Worm (Caenorhabditis elegans): ENCODE data around the gene cyb-3.

Gene cyb-3

DNA sequence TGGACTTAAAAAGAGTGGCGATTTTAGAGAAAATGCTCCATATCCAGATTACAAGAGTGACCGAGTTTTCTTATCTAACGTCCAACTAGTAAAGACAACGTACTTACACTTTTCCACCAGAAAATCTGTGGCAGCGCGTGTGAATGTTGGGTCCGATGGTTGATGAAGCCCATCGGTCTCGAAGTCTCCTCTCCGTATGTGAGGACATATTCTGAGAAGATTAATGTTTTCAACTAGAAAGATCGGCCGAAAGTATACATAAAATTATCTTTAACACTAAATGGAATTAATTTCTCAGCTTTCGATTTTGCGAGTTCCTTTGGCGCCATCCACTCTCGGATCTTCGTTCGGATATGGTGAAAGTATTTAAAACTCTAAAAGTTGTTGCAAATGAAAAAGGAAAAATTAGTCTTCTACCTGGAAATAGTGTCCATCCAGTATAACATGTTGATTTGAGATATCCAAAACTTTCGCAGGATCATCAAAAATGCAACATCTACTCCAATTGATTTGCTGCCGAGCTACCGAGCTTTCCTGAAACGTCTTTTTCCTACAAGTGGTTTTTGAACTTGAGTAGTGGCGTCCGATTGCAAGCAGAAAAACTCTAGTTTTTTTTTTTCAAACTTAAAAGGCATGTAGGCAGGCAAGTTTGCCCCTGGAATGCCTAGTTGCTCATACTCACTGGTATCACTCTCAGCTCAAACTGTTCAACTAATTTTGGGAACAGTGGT lies 36.0 kb downstream of the cyb-3 start:
- no peak for TF ChIP-seq hmbx-1 (tag; optimal IDR thresholded peaks at IDR 0.05)
- TF ChIP-seq tbx-37 (GFP tag; conservative IDR thresholded peaks at IDR 0.05): no peak

ce11 chrV:15432457-15432856 lies 37.0 kb downstream of the cyb-3 start, which contains the start of gene T26H5.8:
Gene T26H5.8 (minus strand): TSS chrV:15432726.
- TF ChIP-seq hmbx-1 (tag; optimal IDR thresholded peaks at IDR 0.05): no peak
- no peak for TF ChIP-seq ceh-36 (tag; optimal IDR thresholded peaks at IDR 0.05)
- no peak for TF ChIP-seq tbx-11 (GFP tag; IDR thresholded peaks at IDR 0.05)
- TF ChIP-seq ets-7 (tag; optimal IDR thresholded peaks at IDR 0.05): no peak
- no peak for TF ChIP-seq sea-1 (GFP tag; conservative IDR thresholded peaks at IDR 0.05)
- no peak for TF ChIP-seq aly-1 (tag; optimal IDR thresholded peaks at IDR 0.05)
- TF ChIP-seq tbx-37 (GFP tag; conservative IDR thresholded peaks at IDR 0.05): no peak
- no peak for TF ChIP-seq hmg-4 (GFP tag; optimal IDR thresholded peaks at IDR 0.05)
- TF ChIP-seq flt-1 (GFP tag; IDR thresholded peaks at IDR 0.05): no peak
- no peak for TF ChIP-seq ceh-13 (GFP tag; optimal IDR thresholded peaks at IDR 0.05)
- no peak for TF ChIP-seq F13C5.2 (tag; optimal IDR thresholded peaks at IDR 0.05)
- no peak for TF ChIP-seq B0310.2 (tag; optimal IDR thresholded peaks at IDR 0.05)
- no peak for TF ChIP-seq hnd-1 (tag; optimal IDR thresholded peaks at IDR 0.05)
- no peak for TF ChIP-seq scrt-1 (GFP tag; IDR thresholded peaks at IDR 0.05)

DNA sequence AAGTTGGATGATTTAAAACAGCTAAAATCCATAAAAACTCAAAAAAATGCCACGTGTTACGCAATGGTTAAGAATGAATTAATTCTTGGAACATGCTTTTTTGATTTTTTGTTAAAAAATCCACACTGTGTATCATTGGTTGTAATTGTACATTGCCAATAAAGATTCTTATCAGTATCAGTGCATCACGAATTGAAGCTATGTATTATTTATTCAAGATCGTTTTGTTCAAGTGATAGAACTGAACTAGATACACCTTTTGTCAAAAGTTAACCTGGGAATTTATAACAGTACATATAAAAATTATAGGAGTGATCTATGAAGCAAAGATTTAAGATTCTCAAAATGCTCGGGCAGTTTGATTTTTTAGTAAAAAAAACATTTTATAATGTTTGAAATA lies 39.2 kb downstream of the cyb-3 start:
- TF ChIP-seq pes-1 (GFP tag; IDR thresholded peaks at IDR 0.05): no peak
- no peak for TF ChIP-seq ceh-36 (tag; optimal IDR thresholded peaks at IDR 0.05)
- TF ChIP-seq hnd-1 (tag; optimal IDR thresholded peaks at IDR 0.05): no peak
- TF ChIP-seq tbx-37 (GFP tag; conservative IDR thresholded peaks at IDR 0.05): no peak
- TF ChIP-seq tbx-11 (GFP tag; IDR thresholded peaks at IDR 0.05): no peak
- TF ChIP-seq sea-1 (GFP tag; conservative IDR thresholded peaks at IDR 0.05): no peak

- TF ChIP-seq hmg-4 (GFP tag; optimal IDR thresholded peaks at IDR 0.05) (no peak), ets-7 (tag; optimal IDR thresholded peaks at IDR 0.05) (no peak), tbx-37 (GFP tag; conservative IDR thresholded peaks at IDR 0.05) (no peak), hmbx-1 (tag; optimal IDR thresholded peaks at IDR 0.05) (no peak), scrt-1 (GFP tag; IDR thresholded peaks at IDR 0.05) (no peak), ama-1 (optimal IDR thresholded peaks at IDR 0.05) (no peak), ceh-36 (tag; optimal IDR thresholded peaks at IDR 0.05) (no peak), tbx-11 (GFP tag; IDR thresholded peaks at IDR 0.05) (no peak), flt-1 (GFP tag; IDR thresholded peaks at IDR 0.05) (no peak), aly-1 (tag; optimal IDR thresholded peaks at IDR 0.05) (no peak), pes-1 (GFP tag; IDR thresholded peaks at IDR 0.05) (no peak), tra-4 (tag; optimal IDR thresholded peaks at IDR 0.05) (no peak), ceh-13 (GFP tag; optimal IDR thresholded peaks at IDR 0.05) (no peak), hnd-1 (tag; optimal IDR thresholded peaks at IDR 0.05) (no peak)
Measured at ce11 chrV:15436133-15436532, 40.6 kb downstream of the cyb-3 start.

DNA sequence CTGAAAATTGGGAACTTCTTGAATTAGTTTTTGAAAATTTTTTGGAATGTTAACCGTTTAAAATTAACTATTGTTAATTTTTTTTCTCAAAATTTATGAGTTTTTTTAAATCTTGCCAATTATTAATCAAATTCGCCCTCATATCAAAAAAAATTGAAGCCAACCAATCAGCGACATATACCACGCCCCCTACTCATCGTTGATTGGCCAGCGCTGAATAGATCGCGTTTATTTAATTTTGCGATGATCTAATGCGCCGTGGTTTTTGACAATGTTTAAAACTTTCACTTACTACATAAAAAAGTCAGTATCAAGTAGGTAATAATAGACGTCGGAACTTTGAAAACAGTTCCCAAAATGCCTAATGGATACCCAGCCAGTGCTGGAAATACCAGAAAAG lies 46.9 kb downstream of the cyb-3 start:
- TF ChIP-seq tbx-37 (GFP tag; conservative IDR thresholded peaks at IDR 0.05) (no peak), pes-1 (GFP tag; IDR thresholded peaks at IDR 0.05) (no peak), hmbx-1 (tag; optimal IDR thresholded peaks at IDR 0.05) (no peak), ama-1 (optimal IDR thresholded peaks at IDR 0.05) (no peak), ceh-13 (GFP tag; optimal IDR thresholded peaks at IDR 0.05) (no peak), ets-7 (tag; optimal IDR thresholded peaks at IDR 0.05) (no peak), hnd-1 (tag; optimal IDR thresholded peaks at IDR 0.05) (no peak), tbx-11 (GFP tag; IDR thresholded peaks at IDR 0.05) (no peak), F13C5.2 (tag; optimal IDR thresholded peaks at IDR 0.05) (no peak), scrt-1 (GFP tag; IDR thresholded peaks at IDR 0.05) (no peak), tra-4 (tag; optimal IDR thresholded peaks at IDR 0.05) (no peak), hmg-4 (GFP tag; optimal IDR thresholded peaks at IDR 0.05) (no peak), flt-1 (GFP tag; IDR thresholded peaks at IDR 0.05) (no peak), sea-1 (GFP tag; conservative IDR thresholded peaks at IDR 0.05) (no peak), B0310.2 (tag; optimal IDR thresholded peaks at IDR 0.05) (no peak), ceh-36 (tag; optimal IDR thresholded peaks at IDR 0.05) (no peak), aly-1 (tag; optimal IDR thresholded peaks at IDR 0.05) (no peak)

DNA sequence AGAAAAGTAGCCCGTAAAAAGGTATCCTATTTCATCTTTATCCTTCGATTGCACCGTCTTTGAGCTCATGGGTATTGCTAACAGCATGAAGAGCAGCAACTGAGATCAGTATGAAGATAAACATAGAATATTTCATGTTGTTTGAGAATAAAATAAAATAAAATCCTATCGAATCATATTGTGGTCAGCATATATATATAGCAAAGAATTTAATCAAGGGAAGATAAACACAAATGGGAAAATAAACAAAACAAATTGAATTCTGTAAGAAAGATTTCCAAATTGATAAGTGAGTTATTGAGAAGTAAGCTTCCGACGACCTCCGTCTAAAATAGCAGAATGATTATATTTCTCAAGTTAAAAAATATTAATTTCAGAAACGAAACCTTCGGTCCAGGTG lies 48.2 kb downstream of the cyb-3 start, which contains the start of gene T26H5.10:
Gene T26H5.10, minus strand, starts transcription at position 101 of the 400 bp plus-strand sequence.
- TF ChIP-seq ceh-36 (tag; optimal IDR thresholded peaks at IDR 0.05) (no peak), pes-1 (GFP tag; IDR thresholded peaks at IDR 0.05) (no peak), tra-4 (tag; optimal IDR thresholded peaks at IDR 0.05) (no peak), tbx-11 (GFP tag; IDR thresholded peaks at IDR 0.05) (no peak), B0310.2 (tag; optimal IDR thresholded peaks at IDR 0.05) (no peak), flt-1 (GFP tag; IDR thresholded peaks at IDR 0.05) (no peak)

ce11 chrV:15444188-15444587 lies 48.7 kb downstream of the cyb-3 start, which contains the start of gene T26H5.11:
Gene T26H5.11 (minus strand): TSS chrV:15444288.
- TF ChIP-seq hmg-4 (GFP tag; optimal IDR thresholded peaks at IDR 0.05) (no peak), ceh-13 (GFP tag; optimal IDR thresholded peaks at IDR 0.05) (no peak), hnd-1 (tag; optimal IDR thresholded peaks at IDR 0.05) (no peak)

- no peak for TF ChIP-seq scrt-1 (GFP tag; IDR thresholded peaks at IDR 0.05)
- TF ChIP-seq ama-1 (optimal IDR thresholded peaks at IDR 0.05): no peak
- TF ChIP-seq tbx-37 (GFP tag; conservative IDR thresholded peaks at IDR 0.05): no peak
- TF ChIP-seq ets-7 (tag; optimal IDR thresholded peaks at IDR 0.05): no peak
- TF ChIP-seq hmbx-1 (tag; optimal IDR thresholded peaks at IDR 0.05): no peak
- TF ChIP-seq flt-1 (GFP tag; IDR thresholded peaks at IDR 0.05): no peak
- no peak for TF ChIP-seq F13C5.2 (tag; optimal IDR thresholded peaks at IDR 0.05)
- no peak for TF ChIP-seq tra-4 (tag; optimal IDR thresholded peaks at IDR 0.05)
- TF ChIP-seq aly-1 (tag; optimal IDR thresholded peaks at IDR 0.05): no peak
- TF ChIP-seq hmg-4 (GFP tag; optimal IDR thresholded peaks at IDR 0.05): no peak
- no peak for TF ChIP-seq ceh-13 (GFP tag; optimal IDR thresholded peaks at IDR 0.05)
- TF ChIP-seq tbx-11 (GFP tag; IDR thresholded peaks at IDR 0.05): no peak
- TF ChIP-seq sea-1 (GFP tag; conservative IDR thresholded peaks at IDR 0.05): no peak
- no peak for TF ChIP-seq ceh-36 (tag; optimal IDR thresholded peaks at IDR 0.05)
- no peak for TF ChIP-seq pes-1 (GFP tag; IDR thresholded peaks at IDR 0.05)
- no peak for TF ChIP-seq B0310.2 (tag; optimal IDR thresholded peaks at IDR 0.05)
Measured at ce11 chrV:15444615-15445014, 49.1 kb downstream of the cyb-3 start, which contains the start of gene T26H5.9. Gene T26H5.9 (plus strand): TSS chrV:15444916.
